Worm (Caenorhabditis elegans) whole organism, L4 larva: ENCODE results near the gene gta-1.

ENCODE experiments used
- T26A8.4 ChIP-seq: fragments of 200-800 bp; sonication (Bioruptor generic); IDR thresholded peaks from 2 replicates; pipeline ENCODE4 v1.3.6; 2022; ENCODE audit warnings: missing genetic modification characterization, missing compliant biosample characterization
- unc-62 ChIP-seq, 3 experiments: fragments of 150-350 bp in 1 of 3; sonication (generic microtip); optimal IDR thresholded peaks in 2 of 3; peaks in 1 of 3; 1 replicate in 1 of 3; 2 replicates in 2 of 3; lab custom pipeline; 2014 to 2017; ENCODE audit warnings: missing biosample characterization in 3 of 3, missing genetic modification characterization in 3 of 3, missing genetic modification reagents in 3 of 3, missing genotype in 1 of 3

DNA sequence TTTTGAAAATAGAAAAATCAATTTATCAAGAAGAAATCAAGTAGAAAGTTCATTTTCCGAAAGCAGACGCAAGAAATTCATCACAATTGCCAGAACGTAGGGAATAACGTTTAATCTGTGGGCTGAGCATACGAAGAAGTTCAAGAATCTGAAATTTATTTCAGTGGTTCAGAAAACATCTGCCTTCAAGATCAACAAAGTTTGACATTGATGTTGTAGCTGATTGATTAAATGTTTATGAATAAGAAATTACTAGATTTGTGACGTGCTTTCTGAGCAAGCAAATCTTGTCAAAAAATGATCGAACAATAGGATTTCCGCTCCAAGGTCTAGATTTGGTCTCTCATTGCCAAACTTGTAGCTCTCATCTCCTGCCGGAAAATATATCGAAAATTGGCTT is 25.7 kb downstream of the gta-1 start, which contains the start of gene K04D7.6:
- TF ChIP-seq unc-62 (GFP tag; optimal IDR thresholded peaks at IDR 0.05 in 1 of 2; lab: Kevin White, UChicago), result no peak
- no peak for TF ChIP-seq unc-62 (tag; optimal IDR thresholded peaks at IDR 0.05; lab: Kevin White, UChicago)
- TF ChIP-seq T26A8.4, result no peak
